Worm (Caenorhabditis elegans) whole organism, L4/young adult: Measurements from ENCODE around the gene F02D10.3.

Experiments used
- W03F9.2 ChIP-seq: fragments of 150-350 bp; optimal IDR thresholded peaks from 2 replicates; lab custom pipeline; 2014; ENCODE audit warnings: missing biosample characterization, missing genetic modification characterization
- dao-5 ChIP-seq: sonication (generic microtip); optimal IDR thresholded peaks from 2 replicates; lab custom pipeline; 2016; ENCODE audit warnings: missing genotype, missing genetic modification characterization, moderate library complexity, missing compliant biosample characterization
- him-1 ChIP-seq: sonication (generic microtip); optimal IDR thresholded peaks from 2 replicates; lab custom pipeline; 2016; ENCODE audit warnings: missing genotype, missing genetic modification reagents, missing genetic modification characterization, missing compliant biosample characterization

Gene F02D10.3

ce11 chrX:13462519-13462918 lies at the start of gene F02D10.3:
Gene F02D10.3 (minus strand): TSS chrX:13462619.
- no peak for TF ChIP-seq dao-5 (tag; lab: Kevin White, UChicago)
- no peak for TF ChIP-seq him-1 (tag; lab: Kevin White, UChicago)
- TF ChIP-seq W03F9.2 (tag; lab: Kevin White, UChicago), result no peak

ce11 chrX:13511796-13512195 lies 49.4 kb upstream of the F02D10.3 start:
- peak; percentile 78 for TF ChIP-seq dao-5 (tag; lab: Kevin White, UChicago)
- TF ChIP-seq W03F9.2 (tag; lab: Kevin White, UChicago), result peak; percentile 49
- TF ChIP-seq him-1 (tag; lab: Kevin White, UChicago), result peak; percentile 61

- TF ChIP-seq W03F9.2 (tag; lab: Kevin White, UChicago) (no peak), dao-5 (tag; lab: Kevin White, UChicago) (no peak), him-1 (tag; lab: Kevin White, UChicago) (no peak)
Observed at ce11 chrX:13510997-13511396, 48.6 kb upstream of the F02D10.3 start, which contains the start of gene col-185. Gene col-185 (minus strand): TSS chrX:13511097.

- TF ChIP-seq him-1 (tag; lab: Kevin White, UChicago) (no peak), W03F9.2 (tag; lab: Kevin White, UChicago) (no peak), dao-5 (tag; lab: Kevin White, UChicago) (no peak)
Observed at ce11 chrX:13510234-13510837, 47.9 kb upstream of the F02D10.3 start.

ce11 chrX:13507233-13507632 lies 44.8 kb upstream of the F02D10.3 start, which contains the start of gene H06A10.1:
Gene H06A10.1 (plus strand): TSS chrX:13507533.
- TF ChIP-seq him-1 (tag; lab: Kevin White, UChicago) (no peak), dao-5 (tag; lab: Kevin White, UChicago) (no peak), W03F9.2 (tag; lab: Kevin White, UChicago) (no peak)

ce11 chrX:13506493-13506892 lies 44.1 kb upstream of the F02D10.3 start:
- TF ChIP-seq dao-5 (tag; lab: Kevin White, UChicago), result no peak
- no peak for TF ChIP-seq W03F9.2 (tag; lab: Kevin White, UChicago)
- TF ChIP-seq him-1 (tag; lab: Kevin White, UChicago), result no peak

ce11 chrX:13506043-13506442 lies 43.6 kb upstream of the F02D10.3 start:
- TF ChIP-seq him-1 (tag; lab: Kevin White, UChicago) (no peak), W03F9.2 (tag; lab: Kevin White, UChicago) (no peak), dao-5 (tag; lab: Kevin White, UChicago) (no peak)

ce11 chrX:13505201-13505600 lies 42.8 kb upstream of the F02D10.3 start:
- TF ChIP-seq dao-5 (tag; lab: Kevin White, UChicago), result no peak
- TF ChIP-seq him-1 (tag; lab: Kevin White, UChicago), result no peak
- TF ChIP-seq W03F9.2 (tag; lab: Kevin White, UChicago), result no peak

ce11 chrX:13503839-13504238 lies 41.4 kb upstream of the F02D10.3 start:
- TF ChIP-seq him-1 (tag; lab: Kevin White, UChicago) (no peak), dao-5 (tag; lab: Kevin White, UChicago) (no peak), W03F9.2 (tag; lab: Kevin White, UChicago) (no peak)

- TF ChIP-seq him-1 (tag; lab: Kevin White, UChicago) (peak; percentile 85), dao-5 (tag; lab: Kevin White, UChicago) (no peak)
Observed at ce11 chrX:13502282-13502681, 39.9 kb upstream of the F02D10.3 start.

ce11 chrX:13500568-13500967 lies 38.1 kb upstream of the F02D10.3 start, which contains the start of gene sad-1:
Gene sad-1 (minus strand): TSS chrX:13500668.
- TF ChIP-seq him-1 (tag; lab: Kevin White, UChicago), result no peak
- TF ChIP-seq dao-5 (tag; lab: Kevin White, UChicago), result no peak
- TF ChIP-seq W03F9.2 (tag; lab: Kevin White, UChicago), result no peak

- TF ChIP-seq W03F9.2 (tag; lab: Kevin White, UChicago) (no peak), him-1 (tag; lab: Kevin White, UChicago) (no peak)
Observed at ce11 chrX:13499923-13500322, 37.5 kb upstream of the F02D10.3 start.

- TF ChIP-seq dao-5 (tag; lab: Kevin White, UChicago), result no peak
- TF ChIP-seq W03F9.2 (tag; lab: Kevin White, UChicago), result no peak
- TF ChIP-seq him-1 (tag; lab: Kevin White, UChicago), result no peak
Observed at ce11 chrX:13499098-13499497, 36.7 kb upstream of the F02D10.3 start.

- TF ChIP-seq W03F9.2 (tag; lab: Kevin White, UChicago) (no peak), him-1 (tag; lab: Kevin White, UChicago) (peak; percentile 17)
Observed at ce11 chrX:13493762-13494161, 31.3 kb upstream of the F02D10.3 start.
